Fruit fly (Drosophila melanogaster) whole organism, wandering third instar larva: ENCODE data around the gene sinah.

ENCODE experiments used
- CG32264 ChIP-seq: fragments of 200-800 bp; sonication (Bioruptor generic); optimal IDR thresholded peaks from 2 replicates; lab custom pipeline; 2016; ENCODE audit warnings: missing biosample characterization, missing genetic modification characterization
- Dfd ChIP-seq: fragments of >200 bp; optimal IDR thresholded peaks from 2 replicates; lab custom pipeline; 2017; ENCODE audit warnings: missing biosample characterization, missing genetic modification characterization
- Hnf4 ChIP-seq: fragments of 200-800 bp; sonication (Bioruptor generic); optimal IDR thresholded peaks from 2 replicates; lab custom pipeline; 2016; ENCODE audit warnings: missing biosample characterization, mild to moderate bottlenecking, missing genetic modification characterization
- Jra ChIP-seq: sonication (Bioruptor generic); optimal IDR thresholded peaks from 2 replicates; lab custom pipeline; 2016; ENCODE audit warnings: missing biosample characterization, missing genetic modification characterization
- OdsH ChIP-seq: fragments of 200-800 bp; sonication (Bioruptor generic); optimal IDR thresholded peaks from 2 replicates; lab custom pipeline; 2016; ENCODE audit warnings: missing biosample characterization, mild to moderate bottlenecking, missing genetic modification characterization
- dl ChIP-seq, 2 experiments: fragments of 175-275, 200-275 bp in 1 of 2; fragments of 200-275 bp in 1 of 2; sonication (Bioruptor generic); optimal IDR thresholded peaks; lab custom pipeline; 2018; ENCODE audit warnings: mild to moderate bottlenecking in 2 of 2, missing biosample characterization in 2 of 2, missing genetic modification characterization in 2 of 2, moderate library complexity in 2 of 2; ENCODE audit not compliant: partially characterized antibody in 2 of 2, insufficient read depth in 1 of 2
- ey ChIP-seq: fragments of 200-800 bp; sonication (Bioruptor generic); optimal IDR thresholded peaks from 2 replicates; lab custom pipeline; 2016; ENCODE audit warnings: missing biosample characterization, missing genetic modification characterization
- fru ChIP-seq: fragments of 200-800 bp; sonication (Bioruptor generic); optimal IDR thresholded peaks from 3 replicates; lab custom pipeline; 2016; ENCODE audit warnings: missing biosample characterization, mild to moderate bottlenecking, missing genetic modification characterization
- h ChIP-seq: fragments of 200-800 bp; sonication (Bioruptor generic); optimal IDR thresholded peaks from 3 replicates; lab custom pipeline; 2016; ENCODE audit warnings: missing biosample characterization, mild to moderate bottlenecking, missing genetic modification characterization
- lola ChIP-seq: fragments of >200 bp; optimal IDR thresholded peaks from 2 replicates; lab custom pipeline; 2017; ENCODE audit warnings: missing biosample characterization, missing genetic modification characterization
- sv ChIP-seq: fragments of 200-800 bp; sonication (Bioruptor generic); optimal IDR thresholded peaks from 3 replicates; lab custom pipeline; 2016; ENCODE audit warnings: missing biosample characterization, missing genetic modification characterization
- usp ChIP-seq: fragments of >200 bp; optimal IDR thresholded peaks from 2 replicates; lab custom pipeline; 2017; ENCODE audit warnings: missing biosample characterization, missing genetic modification characterization

DNA sequence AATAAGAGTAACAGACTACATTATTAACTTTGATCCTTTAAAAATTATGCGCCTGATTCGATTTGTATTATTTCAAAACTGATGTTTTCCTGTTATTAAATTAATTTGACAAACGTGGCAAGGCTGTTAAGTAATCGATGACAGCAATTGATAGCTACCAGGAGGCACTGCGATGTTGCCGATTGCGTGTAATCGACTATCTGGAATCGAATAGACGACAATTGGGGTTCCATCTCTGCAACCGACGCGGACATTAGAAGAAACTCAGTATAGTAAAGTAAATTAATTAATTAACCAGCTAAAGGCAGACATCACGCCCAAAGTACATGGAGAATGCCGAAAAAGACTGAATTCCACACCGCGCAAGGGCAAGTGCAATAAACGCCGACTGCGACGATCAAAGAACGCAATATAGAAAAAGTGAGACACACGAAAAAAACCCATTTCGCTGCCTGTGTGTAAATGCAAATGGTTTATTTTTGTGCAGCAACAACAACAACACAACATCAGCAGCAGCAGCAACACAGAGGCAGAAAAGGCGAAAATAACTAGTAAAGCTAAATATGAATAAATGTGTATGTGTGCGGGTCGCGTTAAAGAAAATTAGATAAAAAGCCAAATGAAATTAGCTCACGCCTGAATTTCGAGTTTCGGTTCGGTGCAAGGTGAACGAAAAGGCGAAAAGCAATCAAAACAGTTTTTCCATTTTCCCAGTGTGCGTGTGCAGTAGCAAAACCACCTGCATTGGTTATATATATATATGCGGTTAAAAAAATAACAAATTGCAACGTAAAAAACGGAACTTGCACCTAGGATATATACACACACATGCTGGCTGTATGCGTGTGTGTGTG, 5.1 kb upstream of the sinah start, which contains the start of gene sina:
- TF ChIP-seq usp (GFP tag; lab: Kevin White, UChicago) (no peak), h (GFP tag; lab: Kevin White, UChicago) (no peak), fru (GFP tag; lab: Kevin White, UChicago) (no peak), sv (GFP tag; lab: Kevin White, UChicago) (no peak), dl (GFP tag; optimal IDR thresholded peaks at IDR 0.05; lab: Kevin White, UChicago; ENCODE audit: insufficient read depth in 1 of 2, partially characterized antibody in 2 of 2) (no peak), ey (GFP tag; lab: Kevin White, UChicago) (no peak), lola (GFP tag; lab: Kevin White, UChicago) (no peak), Jra (GFP tag; lab: Kevin White, UChicago) (no peak), Dfd (GFP tag; lab: Kevin White, UChicago) (no peak), OdsH (GFP tag; lab: Kevin White, UChicago) (no peak), Hnf4 (GFP tag; lab: Kevin White, UChicago) (no peak), CG32264 (GFP tag; lab: Kevin White, UChicago) (no peak)
